Fruit fly (Drosophila melanogaster): ENCODE data around the gene CAH8.

CAH8 gene

dm6 chr3R:22339510-22339909 is 50.0 kb downstream of the CAH8 start (continued):
- TF ChIP-seq CG31627 (GFP tag; optimal IDR thresholded peaks at IDR 0.05), result peak; percentile 63
- TF ChIP-seq CG1621 (tag; optimal IDR thresholded peaks at IDR 0.05), result peak; percentile 58
- no peak for TF ChIP-seq CG4318 (GFP tag; optimal IDR thresholded peaks at IDR 0.05)
- peak; percentile 79 for TF ChIP-seq CG6163 (GFP tag; IDR thresholded peaks at IDR 0.05)
- TF ChIP-seq Met (GFP tag; optimal IDR thresholded peaks at IDR 0.05), result peak; percentile 66
- TF ChIP-seq CG8319 (GFP tag; optimal IDR thresholded peaks at IDR 0.05), result peak; percentile 52
- TF ChIP-seq CG34406 (GFP tag; optimal IDR thresholded peaks at IDR 0.05), result peak; percentile 56
- no peak for TF ChIP-seq fkh (GFP tag; optimal IDR thresholded peaks at IDR 0.05)
- TF ChIP-seq vri (GFP tag; optimal IDR thresholded peaks at IDR 0.05), result peak; percentile 30
- peak; percentile 48 for TF ChIP-seq CG8632 (GFP tag; optimal IDR thresholded peaks at IDR 0.05)
- no peak for TF ChIP-seq Blimp-1 (GFP tag; optimal IDR thresholded peaks at IDR 0.05)
- peak; percentile 11 for TF ChIP-seq CG6854 (GFP tag; optimal IDR thresholded peaks at IDR 0.05)
- TF ChIP-seq Hr38 (GFP tag; optimal IDR thresholded peaks at IDR 0.05), result no peak
- peak; percentile 58 for TF ChIP-seq CG7368 (GFP tag; optimal IDR thresholded peaks at IDR 0.05)
- peak; percentile 54 for TF ChIP-seq Sox15 (GFP tag; optimal IDR thresholded peaks at IDR 0.05)
- peak; percentile 62 for TF ChIP-seq Hr39 (GFP tag; optimal IDR thresholded peaks at IDR 0.05)

Data from whole organism, prepupa.